Worm (Caenorhabditis elegans) whole organism, mixed stage, embryonic: ENCODE measurements around the gene srd-4.

Experiments used
- blmp-1 ChIP-seq: fragments of 150-350 bp; optimal IDR thresholded peaks from 2 replicates; lab custom pipeline; 2014; ENCODE audit warnings: missing biosample characterization, missing genetic modification characterization
- ces-1 ChIP-seq: fragments of 150-350 bp; optimal IDR thresholded peaks from 2 replicates; lab custom pipeline; 2014; ENCODE audit warnings: missing biosample characterization, missing genetic modification reagents, missing genetic modification characterization
- pha-4 ChIP-seq: fragments of 150-350 bp; optimal IDR thresholded peaks from 2 replicates; lab custom pipeline; 2018; ENCODE audit warnings: missing biosample characterization, missing genetic modification reagents, missing genetic modification characterization
- snpc-4 ChIP-seq: fragments of 150-350 bp; optimal IDR thresholded peaks from 2 replicates; lab custom pipeline; 2014; ENCODE audit warnings: missing biosample characterization, missing genetic modification characterization
- unc-62 ChIP-seq: fragments of 150-350 bp; optimal IDR thresholded peaks from 2 replicates; lab custom pipeline; 2014; ENCODE audit warnings: missing biosample characterization, missing genetic modification reagents, missing genetic modification characterization

- TF ChIP-seq blmp-1 (tag; lab: Kevin White, UChicago) (no peak), snpc-4 (tag; lab: Kevin White, UChicago) (no peak), pha-4 (tag; lab: Kevin White, UChicago) (no peak), ces-1 (GFP tag; lab: Kevin White, UChicago) (no peak), unc-62 (GFP tag; lab: Kevin White, UChicago) (no peak)
Measured at ce11 chrV:12137942-12138341, 46.8 kb upstream of the srd-4 start.
